Worm (Caenorhabditis elegans): ENCODE measurements around the gene F35H8.1.

F35H8.1 gene

ce11 chrII:9591071-9591470 is 38.0 kb upstream of the F35H8.1 start, which contains the start of the genes E02H1.1 and tag-124 (continued):
- TF ChIP-seq let-607 (tag; optimal IDR thresholded peaks at IDR 0.05) (peak in 1 of 2 experiments; percentile 62), ets-4 (GFP tag; optimal IDR thresholded peaks at IDR 0.05) (no peak), D2030.7 (GFP tag; IDR thresholded peaks at IDR 0.05) (no peak), him-1 (tag; optimal IDR thresholded peaks at IDR 0.05) (peak; percentile 40), hmg-1.2 (GFP tag; IDR thresholded peaks at IDR 0.05) (no peak), dpff-1 (tag; optimal IDR thresholded peaks at IDR 0.05) (no peak), hmg-20 (GFP tag; IDR thresholded peaks at IDR 0.05) (no peak), ceh-91 (GFP tag; IDR thresholded peaks at IDR 0.05) (no peak), snpc-4 (GFP tag; optimal IDR thresholded peaks at IDR 0.05) (no peak), snpc-4 (tag; optimal IDR thresholded peaks at IDR 0.05) (peak in 2 of 4 experiments; percentile 22 to 29), mel-28 (tag; optimal IDR thresholded peaks at IDR 0.05; ENCODE audit: borderline replicate concordance) (no peak), ceh-27 (GFP tag; optimal IDR thresholded peaks at IDR 0.05) (peak; percentile 69), F39B2.1 (GFP tag; IDR thresholded peaks at IDR 0.05) (no peak), hlh-12 (tag; optimal IDR thresholded peaks at IDR 0.05) (no peak), ztf-28 (GFP tag; IDR thresholded peaks at IDR 0.05) (peak; percentile 64; the same call in 1 of the 2 replicates), ceh-100 (GFP tag; IDR thresholded peaks at IDR 0.05) (peak; percentile 57), lin-35 (GFP tag; optimal IDR thresholded peaks at IDR 0.05) (peak in 1 of 3 experiments; percentile 48), sptf-2 (GFP tag; optimal IDR thresholded peaks at IDR 0.05) (no peak), somi-1 (GFP tag; optimal IDR thresholded peaks at IDR 0.05) (no peak), Y95B8A.8 (GFP tag; IDR thresholded peaks at IDR 0.05) (no peak), nhr-90 (tag; optimal IDR thresholded peaks at IDR 0.05) (no peak), lin-40 (tag; optimal IDR thresholded peaks at IDR 0.05) (peak; percentile 70), rec-8 (tag; optimal IDR thresholded peaks at IDR 0.05) (peak in 1 of 2 experiments; percentile 68), ztf-26 (tag; optimal IDR thresholded peaks at IDR 0.05) (no peak), repo-1 (tag; optimal IDR thresholded peaks at IDR 0.05) (no peak), nfya-2 (GFP tag; IDR thresholded peaks at IDR 0.05) (no peak), dpl-1 (GFP tag; optimal IDR thresholded peaks at IDR 0.05) (no peak), zim-3 (tag; optimal IDR thresholded peaks at IDR 0.05) (no peak), tbp1 (GFP tag; optimal IDR thresholded peaks at IDR 0.05) (peak; percentile 21), F10E7.11 (tag; optimal IDR thresholded peaks at IDR 0.05) (no peak), cebp-1 (GFP tag; IDR thresholded peaks at IDR 0.05) (no peak), cebp-1 (tag; optimal IDR thresholded peaks at IDR 0.05) (peak; percentile 58), nhr-179 (tag; optimal IDR thresholded peaks at IDR 0.05) (no peak), cebp-2 (GFP tag; IDR thresholded peaks at IDR 0.05) (no peak), Y67H2A.10 (GFP tag; conservative IDR thresholded peaks at IDR 0.05) (no peak), Y53F4B.3 (GFP tag; IDR thresholded peaks at IDR 0.05) (no peak), nhr-120 (GFP tag; IDR thresholded peaks at IDR 0.05) (no peak), C06A6.2 (GFP tag; conservative IDR thresholded peaks at IDR 0.05) (no peak), attf-6 (GFP tag; IDR thresholded peaks at IDR 0.05) (0 out of 2 replicates have a peak, but pooled peaks have one; percentile 31), lir-1 (GFP tag; conservative IDR thresholded peaks at IDR 0.05) (peak; percentile 50; the same call in 1 of the 2 replicates), ceh-58 (GFP tag; IDR thresholded peaks at IDR 0.05) (no peak), aptf-2 (GFP tag; conservative IDR thresholded peaks at IDR 0.05) (no peak), hrde-1 (tag; optimal IDR thresholded peaks at IDR 0.05; ENCODE audit: borderline replicate concordance) (no peak), hsf-1 (GFP tag; IDR thresholded peaks at IDR 0.05) (no peak), athp-1 (tag; optimal IDR thresholded peaks at IDR 0.05) (peak; percentile 44), aptf-3 (GFP tag; IDR thresholded peaks at IDR 0.05) (no peak), let-526 (GFP tag; IDR thresholded peaks at IDR 0.05) (no peak), K12H6.12 (tag; optimal IDR thresholded peaks at IDR 0.05) (peak; percentile 48), ekl-4 (GFP tag; IDR thresholded peaks at IDR 0.05) (no peak), T26A5.8 (tag; optimal IDR thresholded peaks at IDR 0.05) (no peak)

Measured in whole organism, young adult.